Fruit fly (Drosophila melanogaster) whole organism, embryonic: ENCODE data around the gene Lon.

Experiments used
- CG10209 ChIP-seq: fragments of 200-800 bp; sonication (Bioruptor generic); optimal IDR thresholded peaks from 3 replicates; lab custom pipeline; 2017; ENCODE audit warnings: missing biosample characterization, mild to moderate bottlenecking, missing genetic modification characterization, missing genetic modification reagents
- CG10321 ChIP-seq: fragments of 200-800 bp; sonication (Bioruptor generic); IDR thresholded peaks from 2 replicates; pipeline ENCODE4 v1.3.6; 2022; ENCODE audit warnings: missing biosample characterization, missing genetic modification characterization
- CG10979 ChIP-seq: fragments of 200-800 bp; sonication (Bioruptor generic); optimal IDR thresholded peaks from 2 replicates; lab custom pipeline; 2018; ENCODE audit warnings: missing biosample characterization, mild to moderate bottlenecking, missing genetic modification characterization, moderate library complexity
- CG11504 ChIP-seq: fragments of 200-800 bp; sonication (Bioruptor generic); optimal IDR thresholded peaks from 3 replicates; lab custom pipeline; 2019; ENCODE audit warnings: missing biosample characterization, mild to moderate bottlenecking, missing genetic modification characterization, moderate library complexity
- CG11723 ChIP-seq: fragments of 200-800 bp; sonication (Bioruptor generic); optimal IDR thresholded peaks from 2 replicates; lab custom pipeline; 2017; ENCODE audit warnings: missing biosample characterization, mild to moderate bottlenecking, missing genetic modification characterization
- CG12744 ChIP-seq: fragments of 200-800 bp; sonication (Bioruptor generic); optimal IDR thresholded peaks from 2 replicates; lab custom pipeline; 2016; ENCODE audit warnings: missing biosample characterization, missing genetic modification characterization
- CG14710 ChIP-seq: fragments of 200-800 bp; sonication (Bioruptor generic); optimal IDR thresholded peaks from 3 replicates; lab custom pipeline; 2019; ENCODE audit warnings: missing biosample characterization, mild to moderate bottlenecking, missing genetic modification characterization, moderate library complexity
- CG14860 ChIP-seq: fragments of 200-800 bp; sonication (Bioruptor generic); IDR thresholded peaks from 3 replicates; pipeline ENCODE4 v1.3.6; 2022; ENCODE audit warnings: missing biosample characterization, missing genetic modification characterization; ENCODE audit not compliant: partially characterized antibody
- CG15601 ChIP-seq: fragments of 200-800 bp; sonication (Bioruptor generic); optimal IDR thresholded peaks from 3 replicates; lab custom pipeline; 2019; ENCODE audit warnings: missing biosample characterization, mild to moderate bottlenecking, missing genetic modification characterization, moderate library complexity
- CG1602 ChIP-seq: fragments of 200-800 bp; sonication (Bioruptor generic); optimal IDR thresholded peaks from 3 replicates; lab custom pipeline; 2016; ENCODE audit warnings: missing biosample characterization, missing genetic modification characterization
- CG17359 ChIP-seq: fragments of 200-800 bp; sonication (Bioruptor generic); optimal IDR thresholded peaks from 3 replicates; lab custom pipeline; 2018; ENCODE audit warnings: missing biosample characterization, mild to moderate bottlenecking, missing genetic modification characterization, moderate library complexity
- CG17385 ChIP-seq: fragments of 200-800 bp; sonication (Bioruptor generic); optimal IDR thresholded peaks from 3 replicates; lab custom pipeline; 2018; ENCODE audit warnings: missing biosample characterization, mild to moderate bottlenecking, missing genetic modification characterization
- CG18011 ChIP-seq: fragments of 200-800 bp; sonication (Bioruptor generic); optimal IDR thresholded peaks from 2 replicates; lab custom pipeline; 2017; ENCODE audit warnings: missing biosample characterization, missing genetic modification characterization, mild to moderate bottlenecking, moderate library complexity, missing genotype
- CG2116 ChIP-seq: fragments of 200-800 bp; sonication (Bioruptor generic); optimal IDR thresholded peaks from 3 replicates; lab custom pipeline; 2018; ENCODE audit warnings: missing biosample characterization, mild to moderate bottlenecking, missing genetic modification characterization
- CG2875 ChIP-seq: fragments of 200-800 bp; sonication (Bioruptor generic); optimal IDR thresholded peaks from 2 replicates; lab custom pipeline; 2017; ENCODE audit warnings: missing biosample characterization, mild to moderate bottlenecking, missing genetic modification characterization, missing genetic modification reagents
- CG30403 ChIP-seq: fragments of 200-800 bp; sonication (Bioruptor generic); optimal IDR thresholded peaks from 3 replicates; lab custom pipeline; 2016; ENCODE audit warnings: missing biosample characterization, missing genetic modification characterization
- CG42726 ChIP-seq: fragments of 200-800 bp; sonication (Bioruptor generic); IDR thresholded peaks from 2 replicates; pipeline ENCODE4 v1.3.6; 2022; ENCODE audit warnings: missing biosample characterization, missing genetic modification characterization; ENCODE audit not compliant: partially characterized antibody
- CG4282 ChIP-seq: fragments of 200-800 bp; sonication (Bioruptor generic); optimal IDR thresholded peaks from 2 replicates; lab custom pipeline; 2016; ENCODE audit warnings: missing biosample characterization, missing genetic modification characterization
- CG4360 ChIP-seq: fragments of 200-800 bp; sonication (Bioruptor generic); IDR thresholded peaks from 2 replicates; pipeline ENCODE4 v1.3.6; 2022; ENCODE audit warnings: missing biosample characterization, missing genetic modification characterization
- CG4820 ChIP-seq: fragments of 200-800 bp; sonication (Bioruptor generic); optimal IDR thresholded peaks from 3 replicates; lab custom pipeline; 2016; ENCODE audit warnings: missing biosample characterization, missing genetic modification characterization
- CG7271 ChIP-seq: fragments of 200-800 bp; sonication (Bioruptor generic); optimal IDR thresholded peaks from 2 replicates; lab custom pipeline; 2018; ENCODE audit warnings: missing biosample characterization, mild to moderate bottlenecking, missing genetic modification characterization, moderate library complexity
- CG8478 ChIP-seq: fragments of >200 bp; optimal IDR thresholded peaks from 2 replicates; lab custom pipeline; 2018
- CoRest ChIP-seq: fragments of 200-800 bp; sonication (Bioruptor generic); optimal IDR thresholded peaks from 3 replicates; lab custom pipeline; 2018; ENCODE audit warnings: missing biosample characterization, mild to moderate bottlenecking, missing genetic modification characterization, moderate library complexity
- D ChIP-seq, 2 experiments: fragments of 200-800 bp in 1 of 2; fragments of >200 bp in 1 of 2; sonication (Bioruptor generic) in 1 of 2; optimal IDR thresholded peaks; 2 replicates in 1 of 2; 3 replicates in 1 of 2; lab custom pipeline; 2017; ENCODE audit warnings: mild to moderate bottlenecking in 1 of 2, missing biosample characterization in 1 of 2, missing genetic modification characterization in 1 of 2, missing genetic modification reagents in 1 of 2
- D19A ChIP-seq: fragments of 200-800 bp; optimal IDR thresholded peaks from 3 replicates; lab custom pipeline; 2019; ENCODE audit warnings: missing biosample characterization, mild to moderate bottlenecking, missing genetic modification characterization, moderate library complexity
- Hr3 ChIP-seq: fragments of 200-800 bp; sonication (Bioruptor generic); optimal IDR thresholded peaks from 3 replicates; lab custom pipeline; 2016; ENCODE audit warnings: missing biosample characterization, missing genetic modification characterization
- Lhr ChIP-seq: fragments of 200-800 bp; sonication (Bioruptor generic); optimal IDR thresholded peaks from 3 replicates; lab custom pipeline; 2017; ENCODE audit warnings: mild to moderate bottlenecking, missing biosample characterization, missing genetic modification reagents, missing genetic modification characterization
- NC2β ChIP-seq: fragments of 200-800 bp; sonication (Bioruptor generic); optimal IDR thresholded peaks from 2 replicates; lab custom pipeline; 2016; ENCODE audit warnings: missing biosample characterization, missing genetic modification characterization
- Pdp1 ChIP-seq, 2 experiments: fragments of 200-800 bp; sonication (Bioruptor generic); optimal IDR thresholded peaks; 3 replicates each; lab custom pipeline; 2016; ENCODE audit warnings: missing biosample characterization in 2 of 2, missing genetic modification characterization in 2 of 2, mild to moderate bottlenecking in 1 of 2, moderate library complexity in 1 of 2
- Ptx1 ChIP-seq: fragments of 200-800 bp; sonication (Bioruptor generic); IDR thresholded peaks from 2 replicates; pipeline ENCODE4 v1.3.6; 2022; ENCODE audit warnings: missing biosample characterization, missing genetic modification characterization
- Tbp ChIP-seq: fragments of >200 bp; optimal IDR thresholded peaks from 2 replicates; lab custom pipeline; 2018; ENCODE audit warnings: missing biosample characterization, missing genetic modification characterization
- Vsx1 ChIP-seq: fragments of 200-800 bp; sonication (Bioruptor generic); optimal IDR thresholded peaks from 2 replicates; lab custom pipeline; 2017; ENCODE audit warnings: missing biosample characterization, mild to moderate bottlenecking, missing genetic modification characterization, missing genetic modification reagents
- Xrp1 ChIP-seq: fragments of 200-800 bp; sonication (Bioruptor generic); IDR thresholded peaks from 2 replicates; pipeline ENCODE4 v1.3.6; 2022; ENCODE audit warnings: missing biosample characterization, missing genetic modification characterization
- bigmax ChIP-seq: fragments of 200-800 bp; sonication (Bioruptor generic); optimal IDR thresholded peaks from 2 replicates; lab custom pipeline; 2018; ENCODE audit warnings: missing biosample characterization, mild to moderate bottlenecking, missing genetic modification characterization
- cad ChIP-seq: fragments of >200 bp; optimal IDR thresholded peaks from 2 replicates; lab custom pipeline; 2017; ENCODE audit warnings: missing biosample characterization, missing genetic modification characterization
- crp ChIP-seq, 2 experiments: fragments of 200-800 bp; sonication (Bioruptor generic); optimal IDR thresholded peaks; 2 replicates in 1 of 2; 3 replicates in 1 of 2; lab custom pipeline; 2017; ENCODE audit warnings: missing biosample characterization in 2 of 2, missing genetic modification characterization in 2 of 2, mild to moderate bottlenecking in 1 of 2, moderate library complexity in 1 of 2
- dati ChIP-seq: fragments of 200-800 bp; sonication (Bioruptor generic); IDR thresholded peaks from 2 replicates; pipeline ENCODE4 v1.3.6; 2022; ENCODE audit warnings: missing biosample characterization, missing genetic modification characterization
- grau ChIP-seq: fragments of 200-800 bp; optimal IDR thresholded peaks from 3 replicates; lab custom pipeline; 2019; ENCODE audit warnings: missing biosample characterization, mild to moderate bottlenecking, missing genetic modification characterization, moderate library complexity
- grn ChIP-seq: fragments of 200-800 bp; sonication (Bioruptor generic); optimal IDR thresholded peaks from 3 replicates; lab custom pipeline; 2017; ENCODE audit warnings: missing biosample characterization, missing genetic modification characterization
- gsb-n ChIP-seq: fragments of 200-800 bp; sonication (Bioruptor generic); optimal IDR thresholded peaks from 3 replicates; lab custom pipeline; 2018; ENCODE audit warnings: missing biosample characterization, mild to moderate bottlenecking, missing genetic modification characterization
- hb ChIP-seq: fragments of 200-800 bp; sonication (Bioruptor generic); IDR thresholded peaks from 3 replicates; pipeline ENCODE4 v1.3.6; 2022; ENCODE audit warnings: missing biosample characterization, missing genetic modification characterization; ENCODE audit not compliant: partially characterized antibody
- insv ChIP-seq, 2 experiments: fragments of 200-800 bp; sonication (Bioruptor generic); optimal IDR thresholded peaks; 3 replicates each; lab custom pipeline; 2016 to 2018; ENCODE audit warnings: missing biosample characterization in 2 of 2, missing genetic modification characterization in 2 of 2
- org-1 ChIP-seq: fragments of 200-800 bp; sonication (Bioruptor generic); optimal IDR thresholded peaks from 2 replicates; lab custom pipeline; 2017; ENCODE audit warnings: missing biosample characterization, missing genetic modification characterization
- pros ChIP-seq: fragments of 200-800 bp; sonication (Bioruptor generic); optimal IDR thresholded peaks from 3 replicates; lab custom pipeline; 2019; ENCODE audit warnings: missing biosample characterization, mild to moderate bottlenecking, missing genetic modification characterization, moderate library complexity
- sqz ChIP-seq: fragments of 200-800 bp; sonication (Bioruptor generic); optimal IDR thresholded peaks from 3 replicates; lab custom pipeline; 2018; ENCODE audit warnings: missing biosample characterization, mild to moderate bottlenecking, missing genetic modification characterization
- stwl ChIP-seq: fragments of 200-800 bp; sonication (Bioruptor generic); optimal IDR thresholded peaks from 3 replicates; lab custom pipeline; 2018; ENCODE audit warnings: missing biosample characterization, mild to moderate bottlenecking, missing genetic modification characterization, moderate library complexity
- tll ChIP-seq, 2 experiments: fragments of 200-800 bp in 1 of 2; fragments of >200 bp in 1 of 2; sonication (Bioruptor generic) in 1 of 2; optimal IDR thresholded peaks; 2 replicates each; lab custom pipeline; 2017 to 2019; ENCODE audit warnings: missing biosample characterization in 2 of 2, missing genetic modification characterization in 2 of 2, mild to moderate bottlenecking in 1 of 2, moderate library complexity in 1 of 2
- zen2 ChIP-seq: fragments of 200-800 bp; sonication (Bioruptor generic); IDR thresholded peaks from 3 replicates; pipeline ENCODE4 v1.3.6; 2022; ENCODE audit warnings: missing biosample characterization, missing genetic modification characterization; ENCODE audit not compliant: partially characterized antibody

Lon gene

dm6 chr3L:19636821-19637460, 24.9 kb upstream of the Lon start (continued):
- TF ChIP-seq CG4360 (no peak), Lhr (GFP tag; lab: Kevin White, UChicago) (peak; percentile 36), dati (GFP tag; lab: Robert Waterston, UW) (no peak), Xrp1 (GFP tag; lab: Robert Waterston, UW) (peak; percentile 77), CG4282 (GFP tag; lab: Kevin White, UChicago) (no peak), CG10979 (tag; lab: Kevin White, UChicago) (peak; percentile 91), CG30403 (peak; percentile 54), CG2875 (GFP tag; lab: Kevin White, UChicago) (peak; percentile 31), CG17385 (peak; percentile 40), CG17359 (no peak), insv (GFP tag; optimal IDR thresholded peaks at IDR 0.05; lab: Kevin White, UChicago) (peak in 1 of 2 experiments; percentile 31), D (optimal IDR thresholded peaks at IDR 0.05; lab: Kevin White, UChicago) (peak; percentile 71), D (GFP tag; optimal IDR thresholded peaks at IDR 0.05; lab: Kevin White, UChicago) (peak; percentile 74), CG14860 (GFP tag; lab: Robert Waterston, UW) (no peak), grau (peak; percentile 69), D19A (tag; lab: Kevin White, UChicago) (peak; percentile 59), hb (GFP tag; lab: Robert Waterston, UW) (no peak), stwl (tag; lab: Kevin White, UChicago) (peak; percentile 35), Vsx1 (peak; percentile 13), CG18011 (no peak), crp (GFP tag; optimal IDR thresholded peaks at IDR 0.05; lab: Kevin White, UChicago) (no peak), CG10209 (peak; percentile 65), CG12744 (GFP tag; lab: Kevin White, UChicago) (no peak), grn (peak; percentile 35), CG1602 (GFP tag; lab: Kevin White, UChicago) (peak; percentile 70), pros (peak; percentile 49), CG42726 (GFP tag; lab: Robert Waterston, UW) (no peak), CG10321 (GFP tag; lab: Robert Waterston, UW) (no peak), sqz (GFP tag; lab: Kevin White, UChicago) (peak; percentile 23), gsb-n (tag; lab: Kevin White, UChicago) (peak; percentile 68), cad (GFP tag; lab: Kevin White, UChicago) (peak; percentile 3), NC2β (GFP tag; lab: Kevin White, UChicago) (no peak), CG11723 (GFP tag; lab: Kevin White, UChicago) (no peak), zen2 (GFP tag; lab: Robert Waterston, UW) (no peak), CG2116 (GFP tag; lab: Kevin White, UChicago) (peak; percentile 48), Pdp1 (GFP tag; optimal IDR thresholded peaks at IDR 0.05; lab: Kevin White, UChicago) (peak in 1 of 2 experiments; percentile 30), CG4820 (peak; percentile 52), CG11504 (peak; percentile 47), Hr3 (GFP tag; lab: Kevin White, UChicago) (peak; percentile 49), bigmax (GFP tag; lab: Kevin White, UChicago) (no peak), Ptx1 (GFP tag; lab: Robert Waterston, UW) (no peak), CG15601 (peak; percentile 82), org-1 (GFP tag; lab: Kevin White, UChicago) (peak; percentile 50), CoRest (tag; lab: Kevin White, UChicago) (peak; percentile 77), tll (GFP tag; optimal IDR thresholded peaks at IDR 0.05; lab: Kevin White, UChicago) (peak in 1 of 2 experiments; percentile 64), Tbp (GFP tag; lab: Kevin White, UChicago) (no peak), CG14710 (peak; percentile 90), CG7271 (tag; lab: Kevin White, UChicago) (no peak), CG8478 (lab: Kevin White, UChicago) (no peak)
